Worm (Caenorhabditis elegans) whole organism, early embryonic: ENCODE measurements around the gene R12A1.3.

Experiments used
- F13C5.2 ChIP-seq: sonication (generic microtip); optimal IDR thresholded peaks from 2 replicates; lab custom pipeline; 2017; ENCODE audit warnings: mild to moderate bottlenecking, missing genetic modification characterization, inconsistent platforms, missing compliant biosample characterization
- ama-1 ChIP-seq: fragments of 150-350 bp; optimal IDR thresholded peaks from 2 replicates; lab custom pipeline; 2014
- ets-7 ChIP-seq: sonication (generic microtip); optimal IDR thresholded peaks from 2 replicates; lab custom pipeline; 2016; ENCODE audit warnings: missing genotype, missing genetic modification characterization, missing compliant biosample characterization
- flt-1 ChIP-seq: fragments of 200-800 bp; sonication (Bioruptor generic); IDR thresholded peaks from 2 replicates; pipeline ENCODE4 v1.3.6; 2022; ENCODE audit warnings: missing genetic modification characterization, missing compliant biosample characterization
- hmbx-1 ChIP-seq: sonication (generic microtip); optimal IDR thresholded peaks from 2 replicates; lab custom pipeline; 2016; ENCODE audit warnings: mild to moderate bottlenecking, missing genetic modification characterization, missing compliant biosample characterization
- hmg-4 ChIP-seq: fragments of 200-800 bp; sonication (Bioruptor generic); optimal IDR thresholded peaks from 2 replicates; lab custom pipeline; 2018; ENCODE audit warnings: mild to moderate bottlenecking, missing genetic modification characterization, missing compliant biosample characterization
- scrt-1 ChIP-seq: fragments of 200-800 bp; sonication (Bioruptor generic); IDR thresholded peaks from 2 replicates; pipeline ENCODE4 v1.3.6; 2022; ENCODE audit warnings: missing genetic modification characterization, missing compliant biosample characterization
- sea-1 ChIP-seq: fragments of 200-800 bp; sonication (Bioruptor generic); conservative IDR thresholded peaks from 2 replicates; pipeline ENCODE4 v1.3.6; 2022; ENCODE audit warnings: missing genetic modification characterization, missing compliant biosample characterization
- tbx-37 ChIP-seq: fragments of 200-800 bp; sonication (Bioruptor generic); conservative IDR thresholded peaks from 2 replicates; pipeline ENCODE4 v1.3.6; 2022; ENCODE audit warnings: missing genetic modification reagents, missing genetic modification characterization, missing compliant biosample characterization
- tra-4 ChIP-seq: sonication (generic microtip); optimal IDR thresholded peaks from 2 replicates; lab custom pipeline; 2017; ENCODE audit warnings: missing genetic modification characterization, missing compliant biosample characterization

DNA sequence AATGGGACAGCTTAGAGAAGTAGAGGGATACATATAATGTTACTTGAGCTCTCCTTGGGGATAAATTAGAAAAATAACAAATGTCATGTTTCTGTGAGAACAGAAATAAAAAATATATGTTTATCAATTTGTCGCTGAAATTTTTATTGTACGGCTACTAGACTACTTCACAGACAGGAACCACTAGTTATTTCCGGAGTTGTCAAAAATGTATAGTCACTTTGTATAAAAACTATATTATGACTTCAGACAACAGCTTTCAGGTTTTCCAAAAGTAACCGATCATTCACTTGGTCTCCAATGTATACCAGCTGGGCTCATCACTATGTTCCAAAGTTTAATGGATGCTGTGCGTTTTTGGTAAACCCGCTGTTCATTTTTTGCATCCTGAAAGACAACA, 25.7 kb upstream of the R12A1.3 start, which contains the start of gene srj-23:
- TF ChIP-seq ama-1 (lab: Kevin White, UChicago), result no peak
- TF ChIP-seq hmbx-1, result no peak
- no peak for TF ChIP-seq tra-4 (tag; lab: Kevin White, UChicago)
- TF ChIP-seq hmg-4 (GFP tag; lab: Kevin White, UChicago), result no peak
- TF ChIP-seq flt-1 (GFP tag; lab: Robert Waterston, UW), result no peak
- TF ChIP-seq F13C5.2, result no peak
- TF ChIP-seq tbx-37, result no peak
- TF ChIP-seq sea-1, result no peak
- no peak for TF ChIP-seq scrt-1 (GFP tag; lab: Robert Waterston, UW)
- no peak for TF ChIP-seq ets-7
